Fruit fly (Drosophila melanogaster) whole organism, embryonic: ENCODE data around the gene CG4332.
A peak's percentile ranks its signal among the peaks of the same experiment; 100 is the strongest.

Experiments
- B-H1 ChIP-seq: fragments of 200-800 bp; sonication (Bioruptor generic); IDR thresholded peaks from 3 replicates; pipeline ENCODE4 v1.3.6; 2022; ENCODE audit warnings: missing biosample characterization, missing genetic modification characterization
- Blimp-1 ChIP-seq: fragments of 200-800 bp; sonication (Bioruptor generic); optimal IDR thresholded peaks from 3 replicates; lab custom pipeline; 2018; ENCODE audit warnings: missing biosample characterization, missing genetic modification characterization, mild to moderate bottlenecking, moderate library complexity, missing genetic modification reagents
- BtbVII ChIP-seq: fragments of 200-800 bp; sonication (Bioruptor generic); optimal IDR thresholded peaks from 3 replicates; lab custom pipeline; 2017; ENCODE audit warnings: missing biosample characterization, mild to moderate bottlenecking, missing genetic modification characterization
- CG11504 ChIP-seq: fragments of 200-800 bp; sonication (Bioruptor generic); optimal IDR thresholded peaks from 3 replicates; lab custom pipeline; 2019; ENCODE audit warnings: missing biosample characterization, mild to moderate bottlenecking, missing genetic modification characterization, moderate library complexity
- CG11696 ChIP-seq: fragments of 200-800 bp; sonication (Bioruptor generic); IDR thresholded peaks from 2 replicates; pipeline ENCODE4 v1.3.6; 2022; ENCODE audit warnings: missing biosample characterization, missing genetic modification characterization
- CG12219 ChIP-seq: fragments of 200-800 bp; sonication (Bioruptor generic); optimal IDR thresholded peaks from 3 replicates; lab custom pipeline; 2018; ENCODE audit warnings: missing biosample characterization, mild to moderate bottlenecking, missing genetic modification characterization
- CG12299 ChIP-seq: fragments of 200-800 bp; sonication (Bioruptor generic); optimal IDR thresholded peaks from 2 replicates; lab custom pipeline; 2018; ENCODE audit warnings: missing biosample characterization, mild to moderate bottlenecking, missing genetic modification characterization
- CG12391 ChIP-seq: fragments of 200-800 bp; sonication (Bioruptor generic); optimal IDR thresholded peaks from 3 replicates; lab custom pipeline; 2018; ENCODE audit warnings: missing biosample characterization, mild to moderate bottlenecking, missing genetic modification characterization, moderate library complexity
- CG12744 ChIP-seq: fragments of 200-800 bp; sonication (Bioruptor generic); optimal IDR thresholded peaks from 2 replicates; lab custom pipeline; 2016; ENCODE audit warnings: missing biosample characterization, missing genetic modification characterization
- CG15479 ChIP-seq: fragments of 200-800 bp; sonication (Bioruptor generic); optimal IDR thresholded peaks from 3 replicates; lab custom pipeline; 2019; ENCODE audit warnings: missing biosample characterization, mild to moderate bottlenecking, missing genetic modification characterization, moderate library complexity
- CG17328 ChIP-seq: fragments of 200-800 bp; sonication (Bioruptor generic); IDR thresholded peaks from 2 replicates; pipeline ENCODE4 v1.3.6; 2022; ENCODE audit warnings: missing biosample characterization, missing genetic modification characterization
- CG17359 ChIP-seq: fragments of 200-800 bp; sonication (Bioruptor generic); optimal IDR thresholded peaks from 3 replicates; lab custom pipeline; 2018; ENCODE audit warnings: missing biosample characterization, mild to moderate bottlenecking, missing genetic modification characterization, moderate library complexity
- CG1792 ChIP-seq: fragments of 200-800 bp; sonication (Bioruptor generic); optimal IDR thresholded peaks from 2 replicates; lab custom pipeline; 2016; ENCODE audit warnings: missing biosample characterization, missing genetic modification characterization
- CG18262 ChIP-seq: fragments of 200-800 bp; optimal IDR thresholded peaks from 3 replicates; lab custom pipeline; 2019; ENCODE audit warnings: missing biosample characterization, mild to moderate bottlenecking, missing genetic modification characterization, moderate library complexity
- CG32532 ChIP-seq: fragments of 200-800 bp; sonication (Bioruptor generic); IDR thresholded peaks from 2 replicates; pipeline ENCODE4 v1.3.6; 2022; ENCODE audit warnings: missing biosample characterization, missing genetic modification characterization
- CG3407 ChIP-seq: fragments of 200-800 bp; sonication (Bioruptor generic); optimal IDR thresholded peaks from 2 replicates; lab custom pipeline; 2018; ENCODE audit warnings: missing biosample characterization, mild to moderate bottlenecking, missing genetic modification characterization
- CG34224 ChIP-seq: fragments of 200-800 bp; sonication (Bioruptor generic); IDR thresholded peaks from 3 replicates; pipeline ENCODE4 v1.3.6; 2022; ENCODE audit warnings: missing biosample characterization, missing genetic modification characterization; ENCODE audit not compliant: partially characterized antibody
- CG3838 ChIP-seq: fragments of 200-800 bp; sonication (Bioruptor generic); optimal IDR thresholded peaks from 3 replicates; lab custom pipeline; 2016; ENCODE audit warnings: missing biosample characterization, missing genetic modification characterization
- CG5180 ChIP-seq: fragments of 200-800 bp; sonication (Bioruptor generic); optimal IDR thresholded peaks from 3 replicates; lab custom pipeline; 2017; ENCODE audit warnings: missing biosample characterization, missing genetic modification characterization, mild to moderate bottlenecking, moderate library complexity, missing genetic modification reagents
- CG7786 ChIP-seq: fragments of 200-800 bp; sonication (Bioruptor generic); optimal IDR thresholded peaks from 2 replicates; lab custom pipeline; 2016; ENCODE audit warnings: missing biosample characterization, missing genetic modification characterization
- CG8765 ChIP-seq: fragments of 200-800 bp; sonication (Bioruptor generic); IDR thresholded peaks from 2 replicates; pipeline ENCODE4 v1.3.6; 2022; ENCODE audit warnings: missing biosample characterization, missing genetic modification characterization
- Chrac-16 ChIP-seq: fragments of 200-800 bp; sonication (Bioruptor generic); optimal IDR thresholded peaks from 3 replicates; lab custom pipeline; 2016; ENCODE audit warnings: missing biosample characterization, missing genetic modification characterization
- Gsc ChIP-seq: fragments of 200-800 bp; sonication (Bioruptor generic); IDR thresholded peaks from 2 replicates; pipeline ENCODE4 v1.3.6; 2022; ENCODE audit warnings: missing biosample characterization, missing genetic modification characterization
- Mad ChIP-seq: fragments of 200-800 bp; sonication (Bioruptor generic); optimal IDR thresholded peaks from 2 replicates; lab custom pipeline; 2016; ENCODE audit warnings: missing biosample characterization, missing genetic modification characterization
- Mrtf ChIP-seq: fragments of 200-800 bp; sonication (Bioruptor generic); IDR thresholded peaks from 3 replicates; pipeline ENCODE4 v1.3.6; 2022; ENCODE audit warnings: missing biosample characterization, missing genetic modification characterization
- NfI ChIP-seq: fragments of 200-800 bp; sonication (Bioruptor generic); optimal IDR thresholded peaks from 3 replicates; lab custom pipeline; 2018; ENCODE audit warnings: missing biosample characterization, mild to moderate bottlenecking, missing genetic modification characterization, moderate library complexity
- Sox102F ChIP-seq: fragments of 200-800 bp; sonication (Bioruptor generic); optimal IDR thresholded peaks from 2 replicates; lab custom pipeline; 2018; ENCODE audit warnings: missing biosample characterization, mild to moderate bottlenecking, missing genetic modification characterization, moderate library complexity
- Usf ChIP-seq: fragments of 200-800 bp; sonication (Bioruptor generic); optimal IDR thresholded peaks from 2 replicates; lab custom pipeline; 2017; ENCODE audit warnings: missing genotype, missing biosample characterization, missing genetic modification characterization
- ac ChIP-seq: fragments of 200-800 bp; sonication (Bioruptor generic); optimal IDR thresholded peaks from 3 replicates; lab custom pipeline; 2017; ENCODE audit warnings: missing biosample characterization, mild to moderate bottlenecking, missing genetic modification characterization
- bsh ChIP-seq, 2 experiments: fragments of 200-800 bp; sonication (Bioruptor generic); optimal IDR thresholded peaks; 2 replicates each; lab custom pipeline; 2017 to 2018; ENCODE audit warnings: mild to moderate bottlenecking in 2 of 2, missing biosample characterization in 2 of 2, missing genetic modification characterization in 2 of 2, moderate library complexity in 1 of 2
- cad ChIP-seq: fragments of >200 bp; optimal IDR thresholded peaks from 2 replicates; lab custom pipeline; 2017; ENCODE audit warnings: missing biosample characterization, missing genetic modification characterization
- dm ChIP-seq: fragments of 200-800 bp; sonication (Bioruptor generic); optimal IDR thresholded peaks from 3 replicates; lab custom pipeline; 2016; ENCODE audit warnings: missing biosample characterization, missing genetic modification characterization
- fd102C ChIP-seq: fragments of 200-800 bp; sonication (Bioruptor generic); optimal IDR thresholded peaks from 2 replicates; lab custom pipeline; 2018; ENCODE audit warnings: missing biosample characterization, mild to moderate bottlenecking, missing genetic modification characterization, moderate library complexity
- fd96Cb ChIP-seq: fragments of 200-800 bp; sonication (Bioruptor generic); optimal IDR thresholded peaks from 2 replicates; lab custom pipeline; 2018; ENCODE audit warnings: missing biosample characterization, mild to moderate bottlenecking, missing genetic modification characterization, moderate library complexity
- gcm ChIP-seq: fragments of 200-800 bp; sonication (Bioruptor generic); optimal IDR thresholded peaks from 2 replicates; lab custom pipeline; 2019; ENCODE audit warnings: missing biosample characterization, mild to moderate bottlenecking, missing genetic modification characterization, moderate library complexity
- gro ChIP-seq: fragments of 200-800 bp; sonication (Bioruptor generic); optimal IDR thresholded peaks from 2 replicates; lab custom pipeline; 2016; ENCODE audit warnings: missing biosample characterization, missing genetic modification characterization
- hkb ChIP-seq, 2 experiments: fragments of 200-800 bp in 1 of 2; fragments of >200 bp in 1 of 2; sonication (Bioruptor generic) in 1 of 2; IDR thresholded peaks in 1 of 2; optimal IDR thresholded peaks in 1 of 2; 2 replicates each; pipeline versions ENCODE4 v1.3.6 to Lab custom; 2017 to 2022; ENCODE audit warnings: missing biosample characterization in 1 of 2, missing genetic modification characterization in 1 of 2
- otp ChIP-seq: fragments of 200-800 bp; sonication (Bioruptor generic); IDR thresholded peaks from 3 replicates; pipeline ENCODE4, ENCODE4 v1.3.6; 2022; ENCODE audit warnings: missing biosample characterization, missing genetic modification characterization
- psq ChIP-seq: fragments of 200-800 bp; sonication (Bioruptor generic); optimal IDR thresholded peaks from 2 replicates; lab custom pipeline; 2017; ENCODE audit warnings: missing biosample characterization, missing genetic modification characterization
- slp2 ChIP-seq: fragments of 200-800 bp; sonication (Bioruptor generic); optimal IDR thresholded peaks from 2 replicates; lab custom pipeline; 2016; ENCODE audit warnings: missing biosample characterization, missing genetic modification characterization
- tgo ChIP-seq: fragments of 200-800 bp; sonication (Bioruptor generic); IDR thresholded peaks from 3 replicates; pipeline ENCODE4 v1.3.6; 2022; ENCODE audit warnings: missing biosample characterization, missing genetic modification characterization
- unc-4 ChIP-seq: fragments of 200-800 bp; sonication (Bioruptor generic); IDR thresholded peaks from 2 replicates; pipeline ENCODE4 v1.3.6; 2022; ENCODE audit warnings: missing biosample characterization, missing genetic modification characterization; ENCODE audit not compliant: partially characterized antibody
- unpg ChIP-seq: fragments of 200-800 bp; sonication (Bioruptor generic); optimal IDR thresholded peaks from 3 replicates; lab custom pipeline; 2018; ENCODE audit warnings: missing biosample characterization, mild to moderate bottlenecking, missing genetic modification characterization, moderate library complexity
- vfl ChIP-seq: fragments of 200-800 bp; sonication (Bioruptor generic); optimal IDR thresholded peaks from 2 replicates; lab custom pipeline; 2016; ENCODE audit warnings: missing biosample characterization, missing genetic modification characterization
- wek ChIP-seq: fragments of 200-800 bp; sonication (Bioruptor generic); optimal IDR thresholded peaks from 3 replicates; lab custom pipeline; 2018; ENCODE audit warnings: missing biosample characterization, mild to moderate bottlenecking, missing genetic modification characterization, moderate library complexity
- zfh2 ChIP-seq: fragments of 200-800 bp; sonication (Bioruptor generic); optimal IDR thresholded peaks from 2 replicates; lab custom pipeline; 2016; ENCODE audit warnings: missing biosample characterization, missing genetic modification characterization

CG4332 gene

DNA sequence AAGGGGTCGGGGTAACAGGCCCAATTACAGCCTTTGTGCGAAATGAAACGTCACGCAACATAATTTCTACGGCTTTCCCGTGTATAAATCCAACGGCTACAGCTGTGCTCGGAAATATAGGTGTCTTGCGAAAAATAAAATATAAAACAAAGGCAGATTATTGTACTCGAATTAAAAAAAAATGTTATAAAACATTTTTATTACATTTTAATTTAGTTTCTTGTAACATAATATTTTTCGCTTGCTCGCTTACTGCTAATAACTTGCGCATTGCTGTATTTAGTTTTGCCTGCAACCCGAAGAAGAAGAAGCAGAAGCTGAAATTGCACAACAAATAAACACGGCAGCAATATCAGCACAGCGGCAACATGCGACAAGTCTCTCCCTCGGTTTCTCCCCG, 11.7 kb upstream of the CG4332 start (continued):
- peak; percentile 68 for TF ChIP-seq CG11696 (GFP tag; lab: Robert Waterston, UW)
- peak; percentile 66 for TF ChIP-seq CG17359
- no peak for TF ChIP-seq wek (GFP tag; lab: Kevin White, UChicago)
- TF ChIP-seq ac (GFP tag; lab: Kevin White, UChicago), result no peak
- peak; percentile 29 for TF ChIP-seq CG12219 (GFP tag; lab: Kevin White, UChicago)
- peak; percentile 40 for TF ChIP-seq CG12391
- no peak for TF ChIP-seq zfh2
- 0 out of 3 replicates have a peak, but pooled peaks have one; percentile 12 for TF ChIP-seq B-H1 (GFP tag; lab: Robert Waterston, UW)
- TF ChIP-seq CG17328 (GFP tag; lab: Robert Waterston, UW), result peak; percentile 59
- no peak for TF ChIP-seq slp2
- TF ChIP-seq unc-4 (GFP tag; lab: Robert Waterston, UW), result no peak
- peak; percentile 10 for TF ChIP-seq fd102C (GFP tag; lab: Kevin White, UChicago)
- no peak for TF ChIP-seq BtbVII (GFP tag; lab: Kevin White, UChicago)
- TF ChIP-seq psq, result no peak
- TF ChIP-seq Mrtf, result no peak
- TF ChIP-seq CG18262 (tag; lab: Kevin White, UChicago), result peak; percentile 40
- TF ChIP-seq hkb (optimal IDR thresholded peaks at IDR 0.05; lab: Kevin White, UChicago), result no peak
- TF ChIP-seq hkb (GFP tag; IDR thresholded peaks at IDR 0.05; lab: Robert Waterston, UW), result peak; percentile 66
- peak; percentile 28; the same call in 1 of the 2 replicates for TF ChIP-seq CG32532
- TF ChIP-seq cad, result no peak
- TF ChIP-seq otp, result 0 out of 3 replicates have a peak, but pooled peaks have one; percentile 30
- no peak for TF ChIP-seq CG3407 (GFP tag; lab: Kevin White, UChicago)
- peak; percentile 28 for TF ChIP-seq gcm (GFP tag; lab: Kevin White, UChicago)
- TF ChIP-seq unpg (GFP tag; lab: Kevin White, UChicago), result peak; percentile 63
- TF ChIP-seq dm (GFP tag; lab: Kevin White, UChicago), result no peak
- peak; percentile 70 for TF ChIP-seq Sox102F (GFP tag; lab: Kevin White, UChicago)
- peak; percentile 50 for TF ChIP-seq fd96Cb (tag; lab: Kevin White, UChicago)
- TF ChIP-seq CG5180 (GFP tag; lab: Kevin White, UChicago), result peak; percentile 10
- TF ChIP-seq CG1792, result no peak
- no peak for TF ChIP-seq gro (GFP tag; lab: Kevin White, UChicago)
- TF ChIP-seq Gsc (GFP tag; lab: Robert Waterston, UW), result no peak
- TF ChIP-seq Mad, result no peak
- TF ChIP-seq CG12744 (GFP tag; lab: Kevin White, UChicago), result no peak
- peak; percentile 67 for TF ChIP-seq CG11504 (tag; lab: Kevin White, UChicago)
- no peak for TF ChIP-seq vfl (GFP tag; lab: Kevin White, UChicago)
- TF ChIP-seq CG3838, result no peak
- no peak for TF ChIP-seq CG7786 (GFP tag; lab: Kevin White, UChicago)
- peak; percentile 47 for TF ChIP-seq bsh (GFP tag; optimal IDR thresholded peaks at IDR 0.05; lab: Kevin White, UChicago)
- TF ChIP-seq CG12299, result no peak
- TF ChIP-seq CG15479, result peak; percentile 2

DNA sequence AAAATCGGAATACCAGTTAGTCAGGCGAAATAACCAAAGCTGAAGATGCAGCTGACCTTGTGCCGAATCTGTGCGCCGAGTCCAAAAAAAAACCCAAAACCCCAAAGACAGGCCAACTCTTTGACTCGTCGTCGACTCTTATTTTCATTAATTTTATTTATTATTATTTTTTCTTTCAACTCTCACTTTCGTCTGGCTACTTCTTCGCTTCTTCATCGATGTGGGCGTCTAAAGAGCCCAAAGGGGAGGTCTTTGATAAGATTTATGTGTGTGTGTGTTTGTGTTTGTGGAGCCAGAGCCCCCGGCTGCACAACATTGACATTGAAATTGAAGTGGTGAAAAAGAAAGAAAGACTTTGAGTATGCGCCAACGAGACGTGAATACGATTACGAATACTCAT, 9.0 kb upstream of the CG4332 start:
- TF ChIP-seq CG34224 (GFP tag; lab: Robert Waterston, UW) (no peak), tgo (GFP tag; lab: Robert Waterston, UW) (0 out of 3 replicates have a peak, but pooled peaks have one; percentile 2), Chrac-16 (GFP tag; lab: Kevin White, UChicago) (no peak), CG8765 (GFP tag; lab: Robert Waterston, UW) (no peak), NfI (GFP tag; lab: Kevin White, UChicago) (no peak), CG7786 (GFP tag; lab: Kevin White, UChicago) (no peak), Usf (GFP tag; lab: Kevin White, UChicago) (no peak), Blimp-1 (peak; percentile 87)
- TF ChIP-seq, all 482 proteins: peak for 2
